Fruit fly (Drosophila melanogaster) whole organism, prepupa: ENCODE results near the gene Tg.
A peak's percentile ranks its signal among the peaks of the same experiment; 100 is the strongest.

Experiments used
- CG10669 ChIP-seq: fragments of 200-800 bp; sonication (Bioruptor generic); optimal IDR thresholded peaks from 3 replicates; lab custom pipeline; 2018; ENCODE audit warnings: missing biosample characterization, mild to moderate bottlenecking, missing genetic modification characterization, moderate library complexity
- CG11294 ChIP-seq: fragments of 200-800 bp; sonication (Bioruptor generic); IDR thresholded peaks from 2 replicates; pipeline ENCODE4 v1.3.6; 2022; ENCODE audit warnings: missing biosample characterization, missing genetic modification characterization
- CG11902 ChIP-seq: fragments of 200-800 bp; sonication (Bioruptor generic); optimal IDR thresholded peaks from 3 replicates; lab custom pipeline; 2016; ENCODE audit warnings: missing biosample characterization, missing genetic modification characterization
- CG15336 ChIP-seq: fragments of 200-800 bp; sonication (Bioruptor generic); IDR thresholded peaks from 2 replicates; pipeline ENCODE4 v1.3.6; 2022; ENCODE audit warnings: missing biosample characterization, missing genetic modification characterization
- CG16779 ChIP-seq: fragments of 200-800 bp; sonication (Bioruptor generic); optimal IDR thresholded peaks from 3 replicates; lab custom pipeline; 2017; ENCODE audit warnings: missing biosample characterization, mild to moderate bottlenecking, missing genetic modification characterization
- CG32006 ChIP-seq: fragments of 200-800 bp; sonication (Bioruptor generic); optimal IDR thresholded peaks from 3 replicates; lab custom pipeline; 2017; ENCODE audit warnings: missing biosample characterization, mild to moderate bottlenecking, missing genetic modification characterization
- CG6163 ChIP-seq: fragments of 200-800 bp; sonication (Bioruptor generic); IDR thresholded peaks from 3 replicates; pipeline ENCODE4 v1.3.6; 2022; ENCODE audit warnings: missing biosample characterization, missing genetic modification characterization
- CG8319 ChIP-seq: fragments of 200-800 bp; sonication (Bioruptor generic); optimal IDR thresholded peaks from 3 replicates; lab custom pipeline; 2016; ENCODE audit warnings: missing biosample characterization, missing genetic modification characterization
- CG8632 ChIP-seq: fragments of 200-800 bp; sonication (Bioruptor generic); optimal IDR thresholded peaks from 3 replicates; lab custom pipeline; 2016; ENCODE audit warnings: missing biosample characterization, missing genetic modification characterization
- Eip93F ChIP-seq: fragments of 200-800 bp; sonication (Bioruptor generic); optimal IDR thresholded peaks from 2 replicates; lab custom pipeline; 2016; ENCODE audit warnings: missing biosample characterization, mild to moderate bottlenecking, missing genetic modification characterization
- Lpt ChIP-seq: fragments of 200-800 bp; sonication (Bioruptor generic); optimal IDR thresholded peaks from 3 replicates; lab custom pipeline; 2016; ENCODE audit warnings: missing biosample characterization, missing genetic modification characterization
- Met ChIP-seq: fragments of 200-800 bp; sonication (Bioruptor generic); optimal IDR thresholded peaks from 3 replicates; lab custom pipeline; 2016; ENCODE audit warnings: missing biosample characterization, missing genetic modification characterization
- OdsH ChIP-seq: fragments of 200-800 bp; sonication (Bioruptor generic); optimal IDR thresholded peaks from 3 replicates; lab custom pipeline; 2016; ENCODE audit warnings: missing biosample characterization, missing genetic modification characterization
- Sox14 ChIP-seq: fragments of 200-800 bp; sonication (Bioruptor generic); optimal IDR thresholded peaks from 3 replicates; lab custom pipeline; 2016; ENCODE audit warnings: missing biosample characterization, missing genetic modification characterization
- dac ChIP-seq: fragments of 200-800 bp; sonication (Bioruptor generic); optimal IDR thresholded peaks from 2 replicates; lab custom pipeline; 2017; ENCODE audit warnings: missing biosample characterization, mild to moderate bottlenecking, missing genetic modification characterization
- esn ChIP-seq: fragments of 200-800 bp; sonication (Bioruptor generic); optimal IDR thresholded peaks from 2 replicates; lab custom pipeline; 2016; ENCODE audit warnings: missing biosample characterization, mild to moderate bottlenecking, missing genetic modification characterization, moderate library complexity
- lz ChIP-seq: fragments of 200-800 bp; sonication (Bioruptor generic); optimal IDR thresholded peaks from 3 replicates; lab custom pipeline; 2016; ENCODE audit warnings: missing biosample characterization, missing genetic modification characterization
- net ChIP-seq: fragments of 200-800 bp; sonication (Bioruptor generic); optimal IDR thresholded peaks from 3 replicates; lab custom pipeline; 2016; ENCODE audit warnings: missing biosample characterization, missing genetic modification characterization
- pdm3 ChIP-seq: fragments of 200-800 bp; sonication (Bioruptor generic); optimal IDR thresholded peaks from 3 replicates; lab custom pipeline; 2016; ENCODE audit warnings: missing biosample characterization, missing genetic modification characterization
- svp ChIP-seq: fragments of 200-800 bp; sonication (Bioruptor generic); peaks from one replicate; lab custom pipeline; 2016; ENCODE audit warnings: missing biosample characterization, missing genetic modification characterization

The Tg gene

DNA sequence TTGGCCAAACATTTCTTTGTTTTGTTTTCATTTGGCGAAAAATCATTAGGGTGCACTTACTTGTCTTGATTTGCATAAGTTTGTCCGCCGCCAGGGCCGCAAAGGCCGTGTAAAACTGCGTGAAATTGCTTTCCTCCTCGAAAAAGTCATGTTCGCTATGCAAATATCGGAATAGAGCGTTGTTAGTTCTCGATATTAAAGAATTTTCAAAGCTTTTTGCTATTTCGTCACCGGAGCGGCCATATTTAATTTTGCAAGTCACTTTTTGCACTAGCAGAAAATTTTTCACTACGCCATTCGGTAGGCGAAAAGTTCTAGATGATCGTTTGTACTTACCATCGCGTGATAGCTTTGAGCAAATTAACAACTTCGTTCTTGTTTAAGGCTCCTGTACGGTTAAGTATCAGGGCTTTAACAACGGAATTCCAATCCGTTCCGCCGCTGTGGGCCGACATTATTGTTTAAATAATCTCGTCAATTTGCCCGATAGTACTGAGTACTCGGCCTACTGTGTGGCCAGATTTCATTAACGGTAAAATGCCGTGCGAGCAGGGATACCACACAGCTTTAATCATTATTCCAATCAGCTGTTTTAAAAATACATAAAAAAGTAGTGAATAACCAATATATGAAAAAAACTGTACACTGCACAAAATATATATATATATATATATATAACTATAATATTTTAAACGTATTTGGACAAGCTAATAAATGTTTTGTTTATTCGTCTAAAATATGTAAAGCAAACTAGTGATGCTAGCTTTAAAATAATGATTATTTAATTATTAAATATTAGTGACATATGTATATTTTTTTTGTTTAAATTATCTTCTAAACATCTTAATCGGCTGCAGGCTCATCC lies 60.1 kb downstream of the Tg start, which contains the start of gene poe (continued):
- TF ChIP-seq CG11294 (GFP tag; lab: Robert Waterston, UW) = peak; percentile 41
- no peak for TF ChIP-seq OdsH

DNA sequence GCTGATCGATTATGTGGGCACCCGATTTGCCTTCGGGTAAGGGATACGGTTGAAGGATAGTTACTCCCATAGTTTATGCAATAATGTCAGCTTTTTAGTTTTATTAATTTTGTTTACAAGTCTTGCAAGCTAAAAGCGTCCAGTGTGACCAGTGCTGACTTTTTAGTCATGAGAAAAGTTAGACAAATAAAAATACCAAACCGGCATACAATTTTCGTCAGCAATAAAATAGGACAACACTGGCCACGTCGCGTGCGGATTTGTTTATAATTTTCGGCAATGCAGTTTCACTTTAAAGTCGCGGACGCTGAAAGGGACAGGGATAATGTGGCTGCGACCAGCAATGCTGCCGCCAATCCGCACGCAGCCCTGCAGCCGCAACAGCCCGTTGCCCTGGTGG lies 61.5 kb downstream of the Tg start, which contains the start of the genes MED20 and Trf:
MED20 (minus strand) TSS at position 157 of the 400 bp plus-strand sequence.
Trf (plus strand) TSS at position 204 of the 400 bp plus-strand sequence.
- TF ChIP-seq CG32006 (no peak), OdsH (no peak), CG10669 (GFP tag; lab: Kevin White, UChicago) (no peak), net (GFP tag; lab: Kevin White, UChicago) (no peak), CG8632 (GFP tag; lab: Kevin White, UChicago) (no peak), CG16779 (tag; lab: Kevin White, UChicago) (no peak), Sox14 (GFP tag; lab: Kevin White, UChicago) (no peak), esn (no peak), CG11902 (GFP tag; lab: Kevin White, UChicago) (no peak), CG8319 (GFP tag; lab: Kevin White, UChicago) (no peak), Lpt (GFP tag; lab: Kevin White, UChicago) (no peak), dac (no peak), CG15336 (GFP tag; lab: Robert Waterston, UW) (no peak), Met (GFP tag; lab: Kevin White, UChicago) (no peak), CG11294 (GFP tag; lab: Robert Waterston, UW) (no peak), CG6163 (GFP tag; lab: Robert Waterston, UW) (no peak), svp (GFP tag; lab: Kevin White, UChicago) (no peak), lz (no peak), pdm3 (no peak), Eip93F (GFP tag; lab: Kevin White, UChicago) (no peak)
